1 worm cellular context compared by ENCODE assay signal in the genomic region with DNA sequence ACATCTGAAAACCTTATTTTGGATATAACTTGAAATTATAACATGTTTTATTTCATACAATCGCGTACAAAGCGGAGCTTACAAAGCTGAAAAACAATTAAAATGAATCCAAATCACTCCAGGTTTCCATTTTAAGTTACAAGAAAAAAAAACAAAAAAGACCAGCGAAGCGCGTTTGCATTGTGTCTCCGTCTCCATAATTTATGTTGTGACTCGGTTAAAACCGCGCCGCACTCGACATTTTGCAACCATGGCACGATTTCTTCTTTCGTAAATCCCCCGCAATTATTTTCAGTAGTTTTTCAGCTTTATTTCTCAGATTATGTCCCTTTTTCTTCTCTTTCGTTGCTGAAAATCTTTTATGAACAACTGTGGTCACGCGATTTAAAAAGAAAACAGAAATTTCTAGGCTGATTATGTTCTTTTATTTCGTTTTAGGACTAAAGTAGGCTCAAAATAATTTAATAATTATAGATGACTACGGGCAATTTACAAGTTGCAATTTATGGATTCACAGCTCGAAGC.
TF ChIP-seq lines count a peak whose summit lies in the region.

A gene (minus strand): TSS at position 4 of the 525 bp plus-strand sequence.
A gene (plus strand): TSS at position 475 of the 525 bp plus-strand sequence.

TF ChIP-seq in whole organism, L1 larva, 84 proteins besides CTCF, POLR2A, EP300 and RAD21 (continued from another document):
- TF ChIP-seq zag-1 (tag; optimal IDR thresholded peaks at IDR 0.05; lab: Kevin White, UChicago) (no peak), jun-1 (tag; optimal IDR thresholded peaks at IDR 0.05; lab: Kevin White, UChicago) (peak; percentile 69), xbp-1 (tag; optimal IDR thresholded peaks at IDR 0.05; lab: Kevin White, UChicago) (peak; percentile 86), nhr-84 (tag; optimal IDR thresholded peaks at IDR 0.05; lab: Kevin White, UChicago) (peak; percentile 19), lin-14 (GFP tag; optimal IDR thresholded peaks at IDR 0.05; lab: Kevin White, UChicago) (peak; percentile 89), lin-39 (tag; optimal IDR thresholded peaks at IDR 0.05; lab: Kevin White, UChicago) (peak; percentile 59), ama-1 (optimal IDR thresholded peaks at IDR 0.05; lab: Kevin White, UChicago) (no peak), grh-1 (GFP tag; IDR thresholded peaks at IDR 0.05; lab: Robert Waterston, UW) (peak; percentile 74), nhr-19 (GFP tag; conservative IDR thresholded peaks at IDR 0.05; lab: Robert Waterston, UW) (peak; percentile 82), isw-1 (GFP tag; IDR thresholded peaks at IDR 0.05; lab: Robert Waterston, UW) (peak; percentile 88), tbx-2 (tag; optimal IDR thresholded peaks at IDR 0.05; lab: Kevin White, UChicago) (peak; percentile 86), hlh-4 (tag; optimal IDR thresholded peaks at IDR 0.05; lab: Kevin White, UChicago) (no peak), snu-23 (GFP tag; optimal IDR thresholded peaks at IDR 0.05; lab: Kevin White, UChicago) (peak; percentile 91), Y116A8C.19 (tag; optimal IDR thresholded peaks at IDR 0.05; lab: Kevin White, UChicago; ENCODE audit: borderline replicate concordance) (no peak), lin-13 (GFP tag; optimal IDR thresholded peaks at IDR 0.05; lab: Kevin White, UChicago) (peak; percentile 70), tlp-1 (tag; optimal IDR thresholded peaks at IDR 0.05; lab: Kevin White, UChicago) (no peak), ets-5 (GFP tag; IDR thresholded peaks at IDR 0.05; lab: Robert Waterston, UW) (no peak), vab-15 (tag; optimal IDR thresholded peaks at IDR 0.05; lab: Kevin White, UChicago) (peak; percentile 55), sptf-1 (tag; optimal IDR thresholded peaks at IDR 0.05; lab: Kevin White, UChicago) (no peak), efl-1 (optimal IDR thresholded peaks at IDR 0.05; lab: Kevin White, UChicago) (peak; percentile 88 to 90), efl-1 (GFP tag; optimal IDR thresholded peaks at IDR 0.05 in 1 of 2; lab: Kevin White, UChicago) (peak; percentile 83 to 98), ceh-82 (tag; optimal IDR thresholded peaks at IDR 0.05; lab: Kevin White, UChicago) (peak; percentile 70 to 93 (median 80)), C04F5.9 (tag; optimal IDR thresholded peaks at IDR 0.05; lab: Kevin White, UChicago) (peak; percentile 28), ceh-63 (GFP tag; optimal IDR thresholded peaks at IDR 0.05; lab: Kevin White, UChicago) (no peak), aha-1 (tag; optimal IDR thresholded peaks at IDR 0.05; lab: Kevin White, UChicago) (peak; percentile 13), nhr-28 (tag; optimal IDR thresholded peaks at IDR 0.05; lab: Kevin White, UChicago) (no peak), unc-62 (GFP tag; optimal IDR thresholded peaks at IDR 0.05; lab: Kevin White, UChicago) (no peak), irx-1 (tag; optimal IDR thresholded peaks at IDR 0.05; lab: Kevin White, UChicago) (peak; percentile 75)
